Worm (Caenorhabditis elegans) whole organism, young adult: ENCODE results near the gene C17C3.6.
A peak's percentile ranks its signal among the peaks of the same experiment; 100 is the strongest.

Experiments used
- B0035.1 ChIP-seq: sonication (generic microtip); optimal IDR thresholded peaks from 2 replicates; lab custom pipeline; 2016; ENCODE audit warnings: missing genetic modification characterization, mild to moderate bottlenecking, missing compliant biosample characterization, missing genotype, missing genetic modification reagents
- D2030.7 ChIP-seq: fragments of 200-800 bp; sonication (Bioruptor generic); IDR thresholded peaks from 2 replicates; pipeline ENCODE4 v1.3.6; 2022; ENCODE audit warnings: missing genetic modification reagents, missing genetic modification characterization, missing compliant biosample characterization
- F10E7.11 ChIP-seq: sonication (generic microtip); optimal IDR thresholded peaks from 2 replicates; lab custom pipeline; 2017; ENCODE audit warnings: mild to moderate bottlenecking, missing genetic modification characterization, moderate library complexity, missing compliant biosample characterization
- F57A8.1 ChIP-seq: fragments of 200-800 bp; sonication (Bioruptor generic); optimal IDR thresholded peaks from 2 replicates; lab custom pipeline; 2018; ENCODE audit warnings: mild to moderate bottlenecking, missing genetic modification characterization, moderate library complexity, missing compliant biosample characterization
- K11D2.4 ChIP-seq: fragments of 200-800 bp; sonication (Bioruptor generic); IDR thresholded peaks from 2 replicates; pipeline ENCODE4 v1.3.6; 2022; ENCODE audit warnings: missing genetic modification reagents, missing genetic modification characterization, missing compliant biosample characterization
- aptf-3 ChIP-seq: fragments of 200-800 bp; sonication (Bioruptor generic); IDR thresholded peaks from 2 replicates; pipeline ENCODE4 v1.3.6; 2022; ENCODE audit warnings: missing genetic modification characterization, missing compliant biosample characterization
- atf-7 ChIP-seq: sonication (generic microtip); optimal IDR thresholded peaks from 2 replicates; lab custom pipeline; 2017; ENCODE audit warnings: mild to moderate bottlenecking, missing genetic modification characterization, missing compliant biosample characterization
- bed-1 ChIP-seq: fragments of 200-800 bp; sonication (Bioruptor generic); IDR thresholded peaks from 2 replicates; pipeline ENCODE4 v1.3.6; 2022; ENCODE audit warnings: missing genetic modification reagents, missing genetic modification characterization, missing compliant biosample characterization
- bed-2 ChIP-seq: fragments of 200-800 bp; sonication (Bioruptor generic); IDR thresholded peaks from 2 replicates; pipeline ENCODE4 v1.3.6; 2022; ENCODE audit warnings: missing genetic modification reagents, missing genetic modification characterization, missing compliant biosample characterization
- ceh-100 ChIP-seq: fragments of 200-800 bp; sonication (Bioruptor generic); IDR thresholded peaks from 2 replicates; pipeline ENCODE4 v1.3.6; 2022; ENCODE audit warnings: missing genetic modification reagents, missing genetic modification characterization, missing compliant biosample characterization
- ceh-40 ChIP-seq: fragments of 200-800 bp; sonication (Bioruptor generic); IDR thresholded peaks from 2 replicates; pipeline ENCODE4 v1.3.6; 2022; ENCODE audit warnings: missing genetic modification characterization, missing compliant biosample characterization
- ceh-91 ChIP-seq: fragments of 200-800 bp; sonication (Bioruptor generic); IDR thresholded peaks from 2 replicates; pipeline ENCODE4 v1.3.6; 2022; ENCODE audit warnings: missing genetic modification reagents, missing genetic modification characterization, missing compliant biosample characterization
- dpl-1 ChIP-seq: fragments of 150-350 bp; optimal IDR thresholded peaks from 2 replicates; lab custom pipeline; 2014; ENCODE audit warnings: missing biosample characterization, missing genetic modification reagents, missing genetic modification characterization
- efl-1 ChIP-seq: fragments of 150-350 bp; optimal IDR thresholded peaks from 2 replicates; lab custom pipeline; 2014; ENCODE audit warnings: missing biosample characterization, missing genetic modification reagents, missing genetic modification characterization
- egl-44 ChIP-seq: fragments of 200-800 bp; sonication (Bioruptor generic); IDR thresholded peaks from 2 replicates; pipeline ENCODE4 v1.3.6; 2022; ENCODE audit warnings: missing genetic modification reagents, missing genetic modification characterization, missing compliant biosample characterization
- egrh-3 ChIP-seq: fragments of 200-800 bp; sonication (Bioruptor generic); IDR thresholded peaks from 2 replicates; pipeline ENCODE4 v1.3.6; 2022; ENCODE audit warnings: missing genetic modification reagents, missing genetic modification characterization, missing compliant biosample characterization
- hlh-12 ChIP-seq: sonication (generic microtip); optimal IDR thresholded peaks from 2 replicates; lab custom pipeline; 2016; ENCODE audit warnings: missing genetic modification characterization, missing compliant biosample characterization
- hlh-26 ChIP-seq: fragments of 200-800 bp; sonication (Bioruptor generic); conservative IDR thresholded peaks from 2 replicates; pipeline ENCODE4 v1.3.6; 2022; ENCODE audit warnings: missing genetic modification reagents, missing genetic modification characterization, missing compliant biosample characterization
- hmg-20 ChIP-seq: fragments of 200-800 bp; sonication (Bioruptor generic); IDR thresholded peaks from 2 replicates; pipeline ENCODE4 v1.3.6; 2022; ENCODE audit warnings: missing genetic modification reagents, missing genetic modification characterization, missing compliant biosample characterization
- lag-1 ChIP-seq: fragments of 200-800 bp; sonication (Bioruptor generic); IDR thresholded peaks from 2 replicates; pipeline ENCODE4 v1.3.6; 2022; ENCODE audit warnings: missing genetic modification reagents, missing genetic modification characterization, missing compliant biosample characterization
- let-607 ChIP-seq, 2 experiments: fragments of 200-800 bp in 1 of 2; sonication (Bioruptor generic) in 1 of 2; sonication (generic microtip) in 1 of 2; optimal IDR thresholded peaks; 2 replicates each; lab custom pipeline; 2016 to 2018; ENCODE audit warnings: mild to moderate bottlenecking in 2 of 2, missing compliant biosample characterization in 2 of 2, missing genetic modification characterization in 2 of 2, moderate library complexity in 2 of 2, missing genotype in 1 of 2
- lin-26 ChIP-seq: fragments of 200-800 bp; sonication (Bioruptor generic); IDR thresholded peaks from 2 replicates; pipeline ENCODE4 v1.3.6; 2022; ENCODE audit warnings: missing genetic modification reagents, missing genetic modification characterization, missing compliant biosample characterization
- lin-35 ChIP-seq, 3 experiments: fragments of 150-350 bp in 2 of 3; sonication (generic microtip) in 1 of 3; optimal IDR thresholded peaks; 2 replicates each; lab custom pipeline; 2014 to 2018; ENCODE audit warnings: missing biosample characterization in 3 of 3, missing genetic modification characterization in 3 of 3, missing genetic modification reagents in 3 of 3
- lin-40 ChIP-seq: sonication (generic microtip); optimal IDR thresholded peaks from 2 replicates; lab custom pipeline; 2016; ENCODE audit warnings: missing genetic modification characterization, mild to moderate bottlenecking, missing compliant biosample characterization, missing genotype, missing genetic modification reagents
- lsl-1 ChIP-seq: fragments of 200-800 bp; sonication (Bioruptor generic); optimal IDR thresholded peaks from 2 replicates; lab custom pipeline; 2018; ENCODE audit warnings: mild to moderate bottlenecking, missing genetic modification characterization, moderate library complexity, missing compliant biosample characterization
- nfya-1 ChIP-seq: sonication (generic microtip); optimal IDR thresholded peaks from 2 replicates; lab custom pipeline; 2017; ENCODE audit warnings: antibody characterized with exemption, missing compliant biosample characterization, missing genetic modification characterization, borderline replicate concordance; ENCODE audit not compliant: insufficient read depth
- nhr-80 ChIP-seq: sonication (generic microtip); optimal IDR thresholded peaks from 2 replicates; lab custom pipeline; 2016; ENCODE audit warnings: missing genetic modification characterization, missing compliant biosample characterization
- pha-4 ChIP-seq: fragments of 150-350 bp; sonication (generic microtip); optimal IDR thresholded peaks from 2 replicates; lab custom pipeline; 2014; ENCODE audit warnings: missing biosample characterization, missing genetic modification reagents, missing genetic modification characterization
- repo-1 ChIP-seq: sonication (generic microtip); optimal IDR thresholded peaks from 2 replicates; lab custom pipeline; 2017; ENCODE audit warnings: mild to moderate bottlenecking, missing genetic modification characterization, missing compliant biosample characterization
- sdz-38 ChIP-seq: sonication (generic microtip); optimal IDR thresholded peaks from 2 replicates; lab custom pipeline; 2016; ENCODE audit warnings: missing genotype, missing genetic modification characterization, missing compliant biosample characterization
- snpc-1.1 ChIP-seq: sonication (generic microtip); optimal IDR thresholded peaks from 2 replicates; lab custom pipeline; 2017; ENCODE audit warnings: missing genetic modification characterization, mild to moderate bottlenecking, missing compliant biosample characterization, antibody characterized with exemption, moderate library complexity, missing genotype, missing genetic modification reagents; ENCODE audit not compliant: insufficient read depth
- snpc-1.3 ChIP-seq: sonication (generic microtip); optimal IDR thresholded peaks from 2 replicates; lab custom pipeline; 2017; ENCODE audit warnings: missing genetic modification characterization, mild to moderate bottlenecking, missing compliant biosample characterization, antibody characterized with exemption, moderate library complexity, missing genotype, missing genetic modification reagents; ENCODE audit not compliant: insufficient read depth
- tbp1 ChIP-seq: fragments of 200-800 bp; sonication (Bioruptor generic); optimal IDR thresholded peaks from 2 replicates; lab custom pipeline; 2018; ENCODE audit warnings: mild to moderate bottlenecking, missing genetic modification characterization, missing compliant biosample characterization
- unc-62 ChIP-seq: fragments of 150-350 bp; optimal IDR thresholded peaks from 2 replicates; lab custom pipeline; 2014; ENCODE audit warnings: missing biosample characterization, missing genetic modification reagents, missing genetic modification characterization
- xnd-1 ChIP-seq: sonication (generic microtip); optimal IDR thresholded peaks from 2 replicates; lab custom pipeline; 2016; ENCODE audit warnings: missing genotype, missing genetic modification reagents, missing genetic modification characterization, missing compliant biosample characterization
- zfh-2 ChIP-seq: fragments of 200-800 bp; sonication (Bioruptor generic); conservative IDR thresholded peaks from 2 replicates; pipeline ENCODE4 v1.3.6; 2022; ENCODE audit warnings: missing genetic modification reagents, missing genetic modification characterization, missing compliant biosample characterization
- ztf-22 ChIP-seq: fragments of 200-800 bp; sonication (Bioruptor generic); optimal IDR thresholded peaks from 2 replicates; lab custom pipeline; 2018; ENCODE audit warnings: mild to moderate bottlenecking, missing genetic modification characterization, moderate library complexity, missing compliant biosample characterization
- ztf-25 ChIP-seq: fragments of 200-800 bp; sonication (Bioruptor generic); IDR thresholded peaks from 2 replicates; pipeline ENCODE4 v1.3.6; 2022; ENCODE audit warnings: missing genetic modification reagents, missing genetic modification characterization, missing compliant biosample characterization

Gene C17C3.6

ce11 chrII:5525297-5525696 lies 24.5 kb upstream of the C17C3.6 start, which contains the start of gene tbx-35:
tbx-35 (minus strand) TSS chrII:5525397.
- TF ChIP-seq pha-4 = no peak
- no peak for TF ChIP-seq zfh-2 (GFP tag; lab: Robert Waterston, UW)
- no peak for TF ChIP-seq F10E7.11
- TF ChIP-seq xnd-1 (tag; lab: Kevin White, UChicago) = no peak
- TF ChIP-seq aptf-3 (GFP tag; lab: Robert Waterston, UW) = no peak
- no peak for TF ChIP-seq lsl-1 (GFP tag; lab: Kevin White, UChicago)
- TF ChIP-seq atf-7 = no peak
- no peak for TF ChIP-seq B0035.1 (tag; lab: Kevin White, UChicago)
- no peak for TF ChIP-seq K11D2.4 (GFP tag; lab: Robert Waterston, UW)
- no peak for TF ChIP-seq ceh-91 (GFP tag; lab: Robert Waterston, UW)
- TF ChIP-seq bed-2 = no peak
- no peak for TF ChIP-seq snpc-1.1
- TF ChIP-seq repo-1 (tag; lab: Kevin White, UChicago) = no peak

ce11 chrII:5527841-5528240 lies 22.0 kb upstream of the C17C3.6 start, which contains the start of gene ZK177.1:
ZK177.1 (plus strand) TSS chrII:5528141.
- TF ChIP-seq D2030.7 (GFP tag; lab: Robert Waterston, UW) = no peak
- peak; percentile 13 for TF ChIP-seq efl-1 (GFP tag; lab: Kevin White, UChicago)

ce11 chrII:5531855-5532328 lies 18.0 kb upstream of the C17C3.6 start, which contains the start of gene C17C3.9:
C17C3.9 (minus strand) TSS chrII:5532278.
- TF ChIP-seq F57A8.1 (GFP tag; lab: Kevin White, UChicago) (no peak), snpc-1.3 (tag; lab: Kevin White, UChicago) (no peak), egrh-3 (GFP tag; lab: Robert Waterston, UW) (no peak), ceh-40 (no peak), nfya-1 (no peak), lag-1 (no peak), nhr-80 (tag; lab: Kevin White, UChicago) (no peak)

ce11 chrII:5533642-5534041 lies 16.2 kb upstream of the C17C3.6 start, which contains the start of gene hlh-26:
hlh-26 (minus strand) TSS chrII:5533742.
- TF ChIP-seq hlh-12 (tag; lab: Kevin White, UChicago) = no peak
- no peak for TF ChIP-seq tbp1 (GFP tag; lab: Kevin White, UChicago)
- TF ChIP-seq lin-40 = no peak
- TF ChIP-seq xnd-1 (tag; lab: Kevin White, UChicago) = no peak
- TF ChIP-seq bed-1 (GFP tag; lab: Robert Waterston, UW) = no peak
- TF ChIP-seq lin-35 (GFP tag; optimal IDR thresholded peaks at IDR 0.05; lab: Kevin White, UChicago) = no peak
- no peak for TF ChIP-seq lin-26
- no peak for TF ChIP-seq sdz-38 (tag; lab: Kevin White, UChicago)
- TF ChIP-seq unc-62 = no peak
- TF ChIP-seq ztf-22 (GFP tag; lab: Kevin White, UChicago) = no peak
- no peak for TF ChIP-seq let-607 (tag; optimal IDR thresholded peaks at IDR 0.05; lab: Kevin White, UChicago)
- no peak for TF ChIP-seq hlh-26 (GFP tag; lab: Robert Waterston, UW)
- TF ChIP-seq ztf-25 = no peak
- TF ChIP-seq egl-44 = no peak
- TF ChIP-seq bed-2 = no peak
- no peak for TF ChIP-seq ceh-91 (GFP tag; lab: Robert Waterston, UW)
- TF ChIP-seq dpl-1 (GFP tag; lab: Kevin White, UChicago) = no peak
- no peak for TF ChIP-seq hmg-20 (GFP tag; lab: Robert Waterston, UW)
- TF ChIP-seq B0035.1 (tag; lab: Kevin White, UChicago) = no peak
- no peak for TF ChIP-seq ceh-100
